Comparison of ENCODE assay signal across 2 fruit fly cellular contexts in genomic region chr3R:23134690-23135089, dm6.
TF ChIP-seq lines count a peak whose summit lies in the region.

No protein-coding gene starts in this region.

- TF ChIP-seq CTCF in whole organism, embryonic (GFP tag; optimal IDR thresholded peaks at IDR 0.05; lab: Kevin White, UChicago) = no peak

TF ChIP-seq in whole organism, embryonic, 481 proteins besides CTCF, POLR2A, EP300 and RAD21 (continues in another document):
- TF ChIP-seq CG7556 (GFP tag; optimal IDR thresholded peaks at IDR 0.05; lab: Kevin White, UChicago) = no peak
- TF ChIP-seq tin (GFP tag; optimal IDR thresholded peaks at IDR 0.05; lab: Kevin White, UChicago) = no peak
- TF ChIP-seq CG7271 (tag; optimal IDR thresholded peaks at IDR 0.05; lab: Kevin White, UChicago) = peak; percentile 13
- TF ChIP-seq wdn (GFP tag; IDR thresholded peaks at IDR 0.05; lab: Robert Waterston, UW) = no peak
- TF ChIP-seq dimm (GFP tag; IDR thresholded peaks at IDR 0.05; lab: Robert Waterston, UW) = no peak
- TF ChIP-seq CG15696 (tag; optimal IDR thresholded peaks at IDR 0.05; lab: Kevin White, UChicago) = peak; percentile 60
- TF ChIP-seq dmrt99B (tag; optimal IDR thresholded peaks at IDR 0.05; lab: Kevin White, UChicago) = peak; percentile 3
- no peak for TF ChIP-seq CG32532 (GFP tag; IDR thresholded peaks at IDR 0.05; lab: Robert Waterston, UW)
- TF ChIP-seq CG3407 (GFP tag; optimal IDR thresholded peaks at IDR 0.05; lab: Kevin White, UChicago) = peak; percentile 0
- no peak for TF ChIP-seq CG1529 (GFP tag; optimal IDR thresholded peaks at IDR 0.05; lab: Kevin White, UChicago)
- TF ChIP-seq dysf (GFP tag; IDR thresholded peaks at IDR 0.05; lab: Robert Waterston, UW) = no peak
- no peak for TF ChIP-seq Nf-YC (tag; optimal IDR thresholded peaks at IDR 0.05; lab: Kevin White, UChicago)
- no peak for TF ChIP-seq prd (optimal IDR thresholded peaks at IDR 0.05; lab: Kevin White, UChicago)
- TF ChIP-seq prd (GFP tag; IDR thresholded peaks at IDR 0.05; lab: Robert Waterston, UW) = peak; percentile 21; the same call in 1 of the 3 replicates
- TF ChIP-seq CG11093 (GFP tag; IDR thresholded peaks at IDR 0.05; lab: Robert Waterston, UW) = no peak
- TF ChIP-seq CG17359 (tag; optimal IDR thresholded peaks at IDR 0.05; lab: Kevin White, UChicago) = peak; percentile 16
- TF ChIP-seq CG30403 (GFP tag; optimal IDR thresholded peaks at IDR 0.05; lab: Kevin White, UChicago) = no peak
- TF ChIP-seq CG3726 (GFP tag; IDR thresholded peaks at IDR 0.05; lab: Robert Waterston, UW) = no peak
- TF ChIP-seq CG6254 (GFP tag; optimal IDR thresholded peaks at IDR 0.05; lab: Kevin White, UChicago) = no peak
- TF ChIP-seq Kr (GFP tag; optimal IDR thresholded peaks at IDR 0.05; lab: Kevin White, UChicago) = no peak
- peak in 1 of 2 experiments; percentile 45 for TF ChIP-seq tll (GFP tag; optimal IDR thresholded peaks at IDR 0.05; lab: Kevin White, UChicago)
- TF ChIP-seq sisA (GFP tag; IDR thresholded peaks at IDR 0.05; lab: Robert Waterston, UW) = no peak
- TF ChIP-seq CG2875 (GFP tag; optimal IDR thresholded peaks at IDR 0.05; lab: Kevin White, UChicago) = no peak
- no peak for TF ChIP-seq Dip2 (GFP tag; IDR thresholded peaks at IDR 0.05; lab: Robert Waterston, UW)
- no peak for TF ChIP-seq CHES-1-like (GFP tag; optimal IDR thresholded peaks at IDR 0.05; lab: Kevin White, UChicago)
- peak; percentile 83 for TF ChIP-seq kni (GFP tag; optimal IDR thresholded peaks at IDR 0.05; lab: Kevin White, UChicago)
- no peak for TF ChIP-seq Meics (GFP tag; optimal IDR thresholded peaks at IDR 0.05; lab: Kevin White, UChicago)
- TF ChIP-seq CG17612 (GFP tag; IDR thresholded peaks at IDR 0.05; lab: Robert Waterston, UW) = no peak
- TF ChIP-seq Hey (tag; optimal IDR thresholded peaks at IDR 0.05; lab: Kevin White, UChicago) = no peak
- peak; percentile 42 for TF ChIP-seq fd64A (GFP tag; optimal IDR thresholded peaks at IDR 0.05; lab: Kevin White, UChicago)
- TF ChIP-seq ap (GFP tag; IDR thresholded peaks at IDR 0.05; lab: Robert Waterston, UW) = no peak
- TF ChIP-seq stc (GFP tag; IDR thresholded peaks at IDR 0.05; lab: Robert Waterston, UW) = no peak
- no peak for TF ChIP-seq so (GFP tag; IDR thresholded peaks at IDR 0.05; lab: Robert Waterston, UW)
- TF ChIP-seq CG12219 (GFP tag; optimal IDR thresholded peaks at IDR 0.05; lab: Kevin White, UChicago) = no peak
- no peak for TF ChIP-seq CG42726 (GFP tag; IDR thresholded peaks at IDR 0.05; lab: Robert Waterston, UW; ENCODE audit: partially characterized antibody)
- no peak for TF ChIP-seq BEAF-32 (GFP tag; optimal IDR thresholded peaks at IDR 0.05; lab: Kevin White, UChicago)
- peak; percentile 27; the same call in 1 of the 2 replicates for TF ChIP-seq vvl (GFP tag; IDR thresholded peaks at IDR 0.05; lab: Robert Waterston, UW)
- no peak for TF ChIP-seq abd-A (tag; optimal IDR thresholded peaks at IDR 0.05; lab: Kevin White, UChicago)
- no peak for TF ChIP-seq cas (GFP tag; IDR thresholded peaks at IDR 0.05; lab: Robert Waterston, UW)
- peak; percentile 54 for TF ChIP-seq Med (GFP tag; lab: Kevin White, UChicago)
- TF ChIP-seq ranshi (GFP tag; IDR thresholded peaks at IDR 0.05; lab: Robert Waterston, UW) = no peak
- peak; percentile 26 for TF ChIP-seq ac (GFP tag; optimal IDR thresholded peaks at IDR 0.05; lab: Kevin White, UChicago)
- TF ChIP-seq fd102C (GFP tag; optimal IDR thresholded peaks at IDR 0.05; lab: Kevin White, UChicago) = peak; percentile 58
- TF ChIP-seq pum (GFP tag; optimal IDR thresholded peaks at IDR 0.05; lab: Kevin White, UChicago) = no peak
- TF ChIP-seq bab2 (GFP tag; optimal IDR thresholded peaks at IDR 0.05; lab: Kevin White, UChicago) = peak; percentile 4
- TF ChIP-seq CG6175 (GFP tag; IDR thresholded peaks at IDR 0.05; lab: Robert Waterston, UW) = no peak
- TF ChIP-seq Dbx (GFP tag; IDR thresholded peaks at IDR 0.05; lab: Robert Waterston, UW) = no peak
- TF ChIP-seq Neu2 (GFP tag; optimal IDR thresholded peaks at IDR 0.05; lab: Kevin White, UChicago; ENCODE audit: borderline replicate concordance) = no peak

TF ChIP-seq in whole organism, prepupa, 60 proteins besides CTCF, POLR2A, EP300 and RAD21:
- TF ChIP-seq Eip93F (GFP tag; optimal IDR thresholded peaks at IDR 0.05; lab: Kevin White, UChicago) (no peak), fkh (GFP tag; optimal IDR thresholded peaks at IDR 0.05; lab: Kevin White, UChicago) (peak; percentile 79)
TF ChIP-seq in whole organism, prepupa: peak in this region for 1.
